Worm (Caenorhabditis elegans) whole organism, early embryonic: Measurements from ENCODE around the gene T20D3.5.

Experiments
- ama-1 ChIP-seq: fragments of 150-350 bp; optimal IDR thresholded peaks from 2 replicates; lab custom pipeline; 2014
- ceh-36 ChIP-seq: sonication (generic microtip); optimal IDR thresholded peaks from 2 replicates; lab custom pipeline; 2016; ENCODE audit warnings: missing genetic modification characterization, inconsistent platforms, missing compliant biosample characterization
- scrt-1 ChIP-seq: fragments of 200-800 bp; sonication (Bioruptor generic); IDR thresholded peaks from 2 replicates; pipeline ENCODE4 v1.3.6; 2022; ENCODE audit warnings: missing genetic modification characterization, missing compliant biosample characterization
- tra-4 ChIP-seq: sonication (generic microtip); optimal IDR thresholded peaks from 2 replicates; lab custom pipeline; 2017; ENCODE audit warnings: missing genetic modification characterization, missing compliant biosample characterization

- TF ChIP-seq ceh-36 (tag; lab: Kevin White, UChicago): no peak
- TF ChIP-seq tra-4: no peak
- TF ChIP-seq ama-1 (lab: Kevin White, UChicago): no peak
- no peak for TF ChIP-seq scrt-1
Measured at ce11 chrIV:9353728-9354127, 16.9 kb downstream of the T20D3.5 start.
